Fruit fly (Drosophila melanogaster) whole organism, embryonic: ENCODE measurements around the gene CG32298.

Experiments used
- Awh ChIP-seq: fragments of 200-800 bp; sonication (Bioruptor generic); IDR thresholded peaks from 2 replicates; pipeline ENCODE4, ENCODE4 v1.3.6; 2022; ENCODE audit warnings: missing biosample characterization, missing genetic modification characterization
- Bdp1 ChIP-seq: fragments of 200-800 bp; sonication (Bioruptor generic); optimal IDR thresholded peaks from 3 replicates; lab custom pipeline; 2016; ENCODE audit warnings: missing biosample characterization, missing genetic modification characterization
- CG1024 ChIP-seq: fragments of 200-800 bp; sonication (Bioruptor generic); IDR thresholded peaks from 2 replicates; pipeline ENCODE4 v1.3.6; 2022; ENCODE audit warnings: missing biosample characterization, missing genetic modification characterization
- CG11085 ChIP-seq: fragments of 200-800 bp; sonication (Bioruptor generic); IDR thresholded peaks from 2 replicates; pipeline ENCODE4 v1.3.6; 2022; ENCODE audit warnings: missing biosample characterization, missing genetic modification characterization
- CG12219 ChIP-seq: fragments of 200-800 bp; sonication (Bioruptor generic); optimal IDR thresholded peaks from 3 replicates; lab custom pipeline; 2018; ENCODE audit warnings: missing biosample characterization, mild to moderate bottlenecking, missing genetic modification characterization
- CG12299 ChIP-seq: fragments of 200-800 bp; sonication (Bioruptor generic); optimal IDR thresholded peaks from 2 replicates; lab custom pipeline; 2018; ENCODE audit warnings: missing biosample characterization, mild to moderate bottlenecking, missing genetic modification characterization
- CG13424 ChIP-seq: fragments of 200-800 bp; sonication (Bioruptor generic); optimal IDR thresholded peaks from 2 replicates; lab custom pipeline; 2019; ENCODE audit warnings: missing biosample characterization, mild to moderate bottlenecking, missing genetic modification characterization, moderate library complexity
- CG17186 ChIP-seq: fragments of 200-800 bp; sonication (Bioruptor generic); optimal IDR thresholded peaks from 3 replicates; lab custom pipeline; 2017; ENCODE audit warnings: missing biosample characterization, missing genetic modification reagents, missing genetic modification characterization
- CG2116 ChIP-seq: fragments of 200-800 bp; sonication (Bioruptor generic); optimal IDR thresholded peaks from 3 replicates; lab custom pipeline; 2018; ENCODE audit warnings: missing biosample characterization, mild to moderate bottlenecking, missing genetic modification characterization
- CG32767 ChIP-seq: fragments of 200-800 bp; sonication (Bioruptor generic); IDR thresholded peaks from 2 replicates; pipeline ENCODE4 v1.3.6; 2022; ENCODE audit warnings: missing biosample characterization, missing genetic modification characterization
- CG4730 ChIP-seq: fragments of 200-800 bp; sonication (Bioruptor generic); IDR thresholded peaks from 2 replicates; pipeline ENCODE4 v1.3.6; 2022; ENCODE audit warnings: missing biosample characterization, missing genetic modification characterization
- CG6272 ChIP-seq: fragments of 200-800 bp; sonication (Bioruptor generic); IDR thresholded peaks from 2 replicates; pipeline ENCODE4 v1.3.6; 2022; ENCODE audit warnings: missing biosample characterization, missing genetic modification characterization
- CG7357 ChIP-seq: fragments of 200-800 bp; sonication (Bioruptor generic); IDR thresholded peaks from 3 replicates; pipeline ENCODE4 v1.3.6; 2022; ENCODE audit warnings: missing biosample characterization, missing genetic modification characterization
- CG8281 ChIP-seq: fragments of 200-800 bp; sonication (Bioruptor generic); optimal IDR thresholded peaks from 2 replicates; lab custom pipeline; 2018; ENCODE audit warnings: missing biosample characterization, mild to moderate bottlenecking, missing genetic modification characterization, moderate library complexity
- CG9797 ChIP-seq: fragments of 200-800 bp; sonication (Bioruptor generic); optimal IDR thresholded peaks from 3 replicates; lab custom pipeline; 2018; ENCODE audit warnings: missing biosample characterization, mild to moderate bottlenecking, missing genetic modification characterization
- CG9932 ChIP-seq: fragments of 200-800 bp; sonication (Bioruptor generic); IDR thresholded peaks from 2 replicates; pipeline ENCODE4 v1.3.6; 2022; ENCODE audit warnings: missing biosample characterization, missing genetic modification characterization
- Elba2 ChIP-seq: fragments of 200-800 bp; sonication (Bioruptor generic); optimal IDR thresholded peaks from 3 replicates; lab custom pipeline; 2016; ENCODE audit warnings: missing biosample characterization, missing genetic modification characterization
- H15 ChIP-seq: fragments of 200-800 bp; sonication (Bioruptor generic); IDR thresholded peaks from 3 replicates; pipeline ENCODE4 v1.3.6; 2022; ENCODE audit warnings: missing biosample characterization, missing genetic modification characterization
- HHEX ChIP-seq: fragments of 200-800 bp; sonication (Bioruptor generic); optimal IDR thresholded peaks from 3 replicates; lab custom pipeline; 2017; ENCODE audit warnings: missing biosample characterization, mild to moderate bottlenecking, missing genetic modification characterization, missing genetic modification reagents
- Lhr ChIP-seq: fragments of 200-800 bp; sonication (Bioruptor generic); optimal IDR thresholded peaks from 3 replicates; lab custom pipeline; 2017; ENCODE audit warnings: mild to moderate bottlenecking, missing biosample characterization, missing genetic modification reagents, missing genetic modification characterization
- MTF-1 ChIP-seq: fragments of 200-800 bp; sonication (Bioruptor generic); optimal IDR thresholded peaks from 2 replicates; lab custom pipeline; 2018; ENCODE audit warnings: missing biosample characterization, mild to moderate bottlenecking, missing genetic modification characterization, borderline replicate concordance
- Mad ChIP-seq: fragments of 200-800 bp; sonication (Bioruptor generic); optimal IDR thresholded peaks from 2 replicates; lab custom pipeline; 2016; ENCODE audit warnings: missing biosample characterization, missing genetic modification characterization
- Med ChIP-seq: fragments of 200-800 bp; sonication (Bioruptor generic); peaks from one replicate; lab custom pipeline; 2016; ENCODE audit warnings: missing biosample characterization, missing genetic modification characterization, mild to moderate bottlenecking, inconsistent platforms, moderate library complexity
- Optix ChIP-seq: fragments of 200-800 bp; sonication (Bioruptor generic); IDR thresholded peaks from 3 replicates; pipeline ENCODE4 v1.3.6; 2022; ENCODE audit warnings: missing biosample characterization, missing genetic modification characterization
- Rx ChIP-seq: fragments of 200-800 bp; sonication (Bioruptor generic); IDR thresholded peaks from 2 replicates; pipeline ENCODE4 v1.3.6; 2022; ENCODE audit warnings: missing biosample characterization, missing genetic modification characterization
- Vsx1 ChIP-seq: fragments of 200-800 bp; sonication (Bioruptor generic); optimal IDR thresholded peaks from 2 replicates; lab custom pipeline; 2017; ENCODE audit warnings: missing biosample characterization, mild to moderate bottlenecking, missing genetic modification characterization, missing genetic modification reagents
- ab ChIP-seq: fragments of 200-800 bp; sonication (Bioruptor generic); optimal IDR thresholded peaks from 2 replicates; lab custom pipeline; 2016; ENCODE audit warnings: missing biosample characterization, missing genetic modification characterization
- ap ChIP-seq: fragments of 200-800 bp; sonication (Bioruptor generic); IDR thresholded peaks from 2 replicates; pipeline ENCODE4 v1.3.6; 2022; ENCODE audit warnings: missing biosample characterization, missing genetic modification characterization
- ara ChIP-seq: fragments of 200-800 bp; sonication (Bioruptor generic); IDR thresholded peaks from 2 replicates; pipeline ENCODE4 v1.3.6; 2022; ENCODE audit warnings: missing biosample characterization, missing genetic modification characterization
- bab2 ChIP-seq: fragments of 200-800 bp; sonication (Bioruptor generic); optimal IDR thresholded peaks from 2 replicates; lab custom pipeline; 2016; ENCODE audit warnings: missing biosample characterization, missing genetic modification characterization
- crc ChIP-seq: fragments of 200-800 bp; sonication (Bioruptor generic); optimal IDR thresholded peaks from 2 replicates; lab custom pipeline; 2016; ENCODE audit warnings: missing biosample characterization, missing genetic modification characterization
- cwo ChIP-seq: fragments of 200-800 bp; sonication (Bioruptor generic); optimal IDR thresholded peaks from 3 replicates; lab custom pipeline; 2017; ENCODE audit warnings: missing biosample characterization, missing genetic modification characterization, mild to moderate bottlenecking, moderate library complexity, missing genetic modification reagents
- dati ChIP-seq: fragments of 200-800 bp; sonication (Bioruptor generic); IDR thresholded peaks from 2 replicates; pipeline ENCODE4 v1.3.6; 2022; ENCODE audit warnings: missing biosample characterization, missing genetic modification characterization
- dmrt99B ChIP-seq: fragments of 200-800 bp; sonication (Bioruptor generic); optimal IDR thresholded peaks from 2 replicates; lab custom pipeline; 2018; ENCODE audit warnings: missing biosample characterization, mild to moderate bottlenecking, missing genetic modification characterization, moderate library complexity
- eyg ChIP-seq: fragments of 200-800 bp; sonication (Bioruptor generic); optimal IDR thresholded peaks from 3 replicates; lab custom pipeline; 2016; ENCODE audit warnings: missing biosample characterization, missing genetic modification characterization
- fd102C ChIP-seq: fragments of 200-800 bp; sonication (Bioruptor generic); optimal IDR thresholded peaks from 2 replicates; lab custom pipeline; 2018; ENCODE audit warnings: missing biosample characterization, mild to moderate bottlenecking, missing genetic modification characterization, moderate library complexity
- jing ChIP-seq: fragments of 200-800 bp; sonication (Bioruptor generic); optimal IDR thresholded peaks from 2 replicates; lab custom pipeline; 2018; ENCODE audit warnings: missing biosample characterization, mild to moderate bottlenecking, missing genetic modification characterization
- lola ChIP-seq, 3 experiments: fragments of >200 bp in 2 of 3; fragments of 200-800 bp in 1 of 3; sonication (Bioruptor generic) in 1 of 3; optimal IDR thresholded peaks; 2 replicates each; lab custom pipeline; 2017 to 2019; ENCODE audit warnings: missing biosample characterization in 3 of 3, missing genetic modification characterization in 3 of 3, mild to moderate bottlenecking in 1 of 3, moderate library complexity in 1 of 3
- maf-S ChIP-seq: fragments of 200-800 bp; sonication (Bioruptor generic); optimal IDR thresholded peaks from 2 replicates; lab custom pipeline; 2016; ENCODE audit warnings: missing biosample characterization, missing genetic modification characterization
- org-1 ChIP-seq: fragments of 200-800 bp; sonication (Bioruptor generic); optimal IDR thresholded peaks from 2 replicates; lab custom pipeline; 2017; ENCODE audit warnings: missing biosample characterization, missing genetic modification characterization
- otp ChIP-seq: fragments of 200-800 bp; sonication (Bioruptor generic); IDR thresholded peaks from 3 replicates; pipeline ENCODE4, ENCODE4 v1.3.6; 2022; ENCODE audit warnings: missing biosample characterization, missing genetic modification characterization
- p53 ChIP-seq: fragments of 200-800 bp; sonication (Bioruptor generic); optimal IDR thresholded peaks from 2 replicates; lab custom pipeline; 2016; ENCODE audit warnings: missing biosample characterization, missing genetic modification characterization
- pho ChIP-seq: fragments of 200-800 bp; sonication (Bioruptor generic); optimal IDR thresholded peaks from 2 replicates; lab custom pipeline; 2016; ENCODE audit warnings: missing biosample characterization, missing genetic modification characterization
- psq ChIP-seq: fragments of 200-800 bp; sonication (Bioruptor generic); optimal IDR thresholded peaks from 2 replicates; lab custom pipeline; 2017; ENCODE audit warnings: missing biosample characterization, missing genetic modification characterization
- run ChIP-seq: fragments of 200-800 bp; sonication (Bioruptor generic); optimal IDR thresholded peaks from 3 replicates; lab custom pipeline; 2018; ENCODE audit warnings: missing biosample characterization, mild to moderate bottlenecking, missing genetic modification characterization
- salm ChIP-seq: fragments of 200-800 bp; sonication (Bioruptor generic); optimal IDR thresholded peaks from 2 replicates; lab custom pipeline; 2018; ENCODE audit warnings: missing biosample characterization, mild to moderate bottlenecking, missing genetic modification characterization
- sqz ChIP-seq: fragments of 200-800 bp; sonication (Bioruptor generic); optimal IDR thresholded peaks from 3 replicates; lab custom pipeline; 2018; ENCODE audit warnings: missing biosample characterization, mild to moderate bottlenecking, missing genetic modification characterization
- trem ChIP-seq: fragments of 200-800 bp; optimal IDR thresholded peaks from 3 replicates; lab custom pipeline; 2019; ENCODE audit warnings: missing biosample characterization, mild to moderate bottlenecking, missing genetic modification characterization, moderate library complexity
- twi ChIP-seq: fragments of 200-800 bp; optimal IDR thresholded peaks from 2 replicates; lab custom pipeline; 2019; ENCODE audit warnings: missing biosample characterization, mild to moderate bottlenecking, missing genetic modification characterization, moderate library complexity
- vnd ChIP-seq: fragments of 200-800 bp; sonication (Bioruptor generic); IDR thresholded peaks from 3 replicates; pipeline ENCODE4 v1.3.6; 2022; ENCODE audit warnings: missing biosample characterization, missing genetic modification characterization; ENCODE audit not compliant: partially characterized antibody
- vvl ChIP-seq: fragments of 200-800 bp; sonication (Bioruptor generic); IDR thresholded peaks from 2 replicates; pipeline ENCODE4 v1.3.6; 2022; ENCODE audit warnings: missing biosample characterization, missing genetic modification characterization

CG32298 gene

dm6 chr3L:2377114-2377783 lies 13.5 kb downstream of the CG32298 start, which contains the start of the genes CG15877 and Svil:
Gene CG15877 (minus strand): TSS chr3L:2377556.
Gene Svil (plus strand): TSS chr3L:2377655.
- TF ChIP-seq twi (tag; lab: Kevin White, UChicago), result no peak
- no peak for TF ChIP-seq Lhr
- peak; percentile 41 for TF ChIP-seq Mad (GFP tag; lab: Kevin White, UChicago)
- no peak for TF ChIP-seq CG12219 (GFP tag; lab: Kevin White, UChicago)
- no peak for TF ChIP-seq ap
- TF ChIP-seq CG9932 (GFP tag; lab: Robert Waterston, UW), result peak; percentile 56
- TF ChIP-seq p53 (GFP tag; lab: Kevin White, UChicago), result no peak
- TF ChIP-seq Elba2 (GFP tag; lab: Kevin White, UChicago), result no peak
- no peak for TF ChIP-seq CG4730 (GFP tag; lab: Robert Waterston, UW)
- no peak for TF ChIP-seq CG6272 (GFP tag; lab: Robert Waterston, UW)
- TF ChIP-seq H15 (GFP tag; lab: Robert Waterston, UW), result no peak
- no peak for TF ChIP-seq CG32767 (GFP tag; lab: Robert Waterston, UW)
- no peak for TF ChIP-seq org-1 (GFP tag; lab: Kevin White, UChicago)
- TF ChIP-seq pho (GFP tag; lab: Kevin White, UChicago), result no peak
- TF ChIP-seq Rx (GFP tag; lab: Robert Waterston, UW), result no peak
- TF ChIP-seq Optix (GFP tag; lab: Robert Waterston, UW), result no peak
- no peak for TF ChIP-seq Vsx1
- TF ChIP-seq CG17186 (GFP tag; lab: Kevin White, UChicago), result no peak
- TF ChIP-seq lola (GFP tag; optimal IDR thresholded peaks at IDR 0.05; lab: Kevin White, UChicago), result no peak
- TF ChIP-seq psq (GFP tag; lab: Kevin White, UChicago), result no peak
- TF ChIP-seq sqz, result no peak
- no peak for TF ChIP-seq ara (GFP tag; lab: Robert Waterston, UW)
- 0 out of 2 replicates have a peak, but pooled peaks have one; percentile 2 for TF ChIP-seq CG1024 (GFP tag; lab: Robert Waterston, UW)
- TF ChIP-seq cwo, result no peak
- no peak for TF ChIP-seq bab2
- no peak for TF ChIP-seq ab (GFP tag; lab: Kevin White, UChicago)
- TF ChIP-seq HHEX, result no peak
- no peak for TF ChIP-seq CG12299 (tag; lab: Kevin White, UChicago)
- TF ChIP-seq salm (tag; lab: Kevin White, UChicago), result no peak
- TF ChIP-seq vnd (GFP tag; lab: Robert Waterston, UW), result no peak
- no peak for TF ChIP-seq dati (GFP tag; lab: Robert Waterston, UW)
- TF ChIP-seq otp, result no peak
- TF ChIP-seq run, result no peak
- TF ChIP-seq crc (GFP tag; lab: Kevin White, UChicago), result no peak
- peak; percentile 92 for TF ChIP-seq Med (GFP tag; lab: Kevin White, UChicago)
- no peak for TF ChIP-seq MTF-1 (GFP tag; lab: Kevin White, UChicago)
- TF ChIP-seq CG7357 (GFP tag; lab: Robert Waterston, UW), result no peak
- TF ChIP-seq Bdp1 (GFP tag; lab: Kevin White, UChicago), result no peak
- no peak for TF ChIP-seq CG8281
- TF ChIP-seq CG2116 (GFP tag; lab: Kevin White, UChicago), result peak; percentile 43
- TF ChIP-seq eyg, result no peak
- TF ChIP-seq CG9797 (GFP tag; lab: Kevin White, UChicago), result peak; percentile 7
- TF ChIP-seq trem (tag; lab: Kevin White, UChicago), result peak; percentile 68
- no peak for TF ChIP-seq maf-S
- no peak; the same call in 1 of the 2 replicates for TF ChIP-seq vvl (GFP tag; lab: Robert Waterston, UW)
- TF ChIP-seq dmrt99B (tag; lab: Kevin White, UChicago), result no peak
- no peak for TF ChIP-seq CG11085 (GFP tag; lab: Robert Waterston, UW)
- no peak for TF ChIP-seq Awh (GFP tag; lab: Robert Waterston, UW)
- no peak for TF ChIP-seq CG13424 (tag; lab: Kevin White, UChicago)
- no peak for TF ChIP-seq fd102C (GFP tag; lab: Kevin White, UChicago)
- no peak for TF ChIP-seq jing
